Worm (Caenorhabditis elegans) whole organism, young adult: ENCODE measurements around the gene ncx-10.

Experiments used
- attf-3 ChIP-seq: fragments of 200-800 bp; sonication (Bioruptor generic); conservative IDR thresholded peaks from 2 replicates; pipeline ENCODE4 v1.3.6; 2022; ENCODE audit warnings: missing genetic modification reagents, missing genetic modification characterization, missing compliant biosample characterization
- ceh-100 ChIP-seq: fragments of 200-800 bp; sonication (Bioruptor generic); IDR thresholded peaks from 2 replicates; pipeline ENCODE4 v1.3.6; 2022; ENCODE audit warnings: missing genetic modification reagents, missing genetic modification characterization, missing compliant biosample characterization
- him-1 ChIP-seq: sonication (generic microtip); optimal IDR thresholded peaks from 2 replicates; lab custom pipeline; 2016; ENCODE audit warnings: missing genotype, missing genetic modification reagents, missing genetic modification characterization, missing compliant biosample characterization

DNA sequence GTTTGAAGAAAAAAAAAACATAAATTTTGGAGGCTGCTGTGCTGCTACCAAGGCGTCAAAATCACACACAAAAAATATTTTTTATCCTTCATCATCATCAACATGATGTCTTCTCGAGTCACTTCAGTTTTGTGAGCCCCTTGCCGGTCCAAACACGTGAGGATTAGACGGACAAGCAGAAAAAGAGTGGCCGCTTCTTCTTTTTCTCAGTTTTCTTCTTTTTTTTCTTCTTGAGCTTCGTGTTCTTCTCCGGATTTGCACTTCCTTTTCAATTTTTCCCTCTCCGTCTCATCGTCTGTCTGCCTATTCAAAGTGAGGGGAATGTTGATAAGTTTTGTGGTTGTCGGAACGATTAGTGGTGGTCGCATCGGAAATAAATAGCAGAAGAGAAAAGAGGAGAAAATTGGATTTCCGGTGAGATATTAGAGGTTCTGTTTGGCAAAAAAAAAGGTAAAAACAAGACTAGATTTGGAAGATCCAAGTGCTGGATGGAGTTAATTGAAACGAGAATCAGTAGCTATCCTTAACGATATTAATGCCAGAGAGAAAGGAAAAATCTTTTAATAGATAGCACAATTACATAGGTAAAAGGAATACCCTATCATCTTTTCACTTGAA lies 47.6 kb upstream of the ncx-10 start:
- TF ChIP-seq ceh-100 (GFP tag; lab: Robert Waterston, UW) (no peak), him-1 (tag; lab: Kevin White, UChicago) (no peak), attf-3 (GFP tag; lab: Robert Waterston, UW) (no peak)
